Worm (Caenorhabditis elegans): ENCODE data around the gene M02E1.3.

ce11 chrX:296934-297333 lies 25.4 kb upstream of the M02E1.3 start, which contains the start of gene R57.2:
- no peak for TF ChIP-seq nhr-23 (tag; optimal IDR thresholded peaks at IDR 0.05)
- TF ChIP-seq egl-27 (tag; optimal IDR thresholded peaks at IDR 0.05), result no peak
- no peak for TF ChIP-seq pqm-1 (tag; optimal IDR thresholded peaks at IDR 0.05)
- TF ChIP-seq elt-3 (tag; optimal IDR thresholded peaks at IDR 0.05), result no peak
- TF ChIP-seq ama-1 (optimal IDR thresholded peaks at IDR 0.05), result no peak
- TF ChIP-seq hmg-11 (tag; optimal IDR thresholded peaks at IDR 0.05), result no peak
- TF ChIP-seq skn-1 (tag; optimal IDR thresholded peaks at IDR 0.05), result no peak
- TF ChIP-seq fkh-10 (GFP tag; optimal IDR thresholded peaks at IDR 0.05), result no peak
- no peak for TF ChIP-seq nhr-28 (tag; optimal IDR thresholded peaks at IDR 0.05)
- TF ChIP-seq elt-1 (tag; optimal IDR thresholded peaks at IDR 0.05), result no peak
- no peak for TF ChIP-seq sea-2 (GFP tag; optimal IDR thresholded peaks at IDR 0.05)
- TF ChIP-seq unc-62 (GFP tag; optimal IDR thresholded peaks at IDR 0.05), result no peak
